Worm (Caenorhabditis elegans) whole organism, L4 larva: ENCODE data around the gene zyg-12.

ENCODE experiments used
- ZK546.5 ChIP-seq, 2 experiments: sonication (generic microtip); optimal IDR thresholded peaks; 2 replicates each; lab custom pipeline; 2017; ENCODE audit warnings: missing biosample characterization in 2 of 2, missing genetic modification characterization in 2 of 2
- aly-2 ChIP-seq: sonication (generic microtip); optimal IDR thresholded peaks from 2 replicates; lab custom pipeline; 2018; ENCODE audit warnings: missing biosample characterization, missing genetic modification characterization
- lin-13 ChIP-seq: fragments of 150-350 bp; optimal IDR thresholded peaks from 2 replicates; lab custom pipeline; 2014; ENCODE audit warnings: missing biosample characterization, missing genetic modification reagents, missing genetic modification characterization
- mxl-3 ChIP-seq: fragments of 200-800 bp; sonication (Bioruptor generic); optimal IDR thresholded peaks from 2 replicates; lab custom pipeline; 2018; ENCODE audit warnings: mild to moderate bottlenecking, missing genetic modification characterization, missing compliant biosample characterization
- nhr-28 ChIP-seq: fragments of 150-350 bp; optimal IDR thresholded peaks from 2 replicates; lab custom pipeline; 2014; ENCODE audit warnings: missing biosample characterization, missing genetic modification characterization
- nhr-6 ChIP-seq: fragments of 150-350 bp; optimal IDR thresholded peaks from 2 replicates; lab custom pipeline; 2014; ENCODE audit warnings: missing biosample characterization, missing genetic modification characterization
- rbr-2 ChIP-seq: sonication (generic microtip); optimal IDR thresholded peaks from 2 replicates; lab custom pipeline; 2016; ENCODE audit warnings: missing genotype, missing genetic modification characterization, missing compliant biosample characterization

ce11 chrII:4942829-4943228, 6.9 kb upstream of the zyg-12 start:
- TF ChIP-seq rbr-2 (tag; lab: Kevin White, UChicago) (no peak), nhr-28 (peak; percentile 57), mxl-3 (GFP tag; lab: Kevin White, UChicago) (no peak), lin-13 (GFP tag; lab: Kevin White, UChicago) (no peak), nhr-6 (tag; lab: Kevin White, UChicago) (no peak), ZK546.5 (tag; optimal IDR thresholded peaks at IDR 0.05; lab: Kevin White, UChicago) (no peak), aly-2 (no peak)
